Worm (Caenorhabditis elegans) whole organism, young adult: ENCODE results near the gene Y62H9A.11.

ENCODE experiments used
- B0261.1 ChIP-seq: sonication (generic microtip); optimal IDR thresholded peaks from 2 replicates; lab custom pipeline; 2016; ENCODE audit warnings: mild to moderate bottlenecking, missing genetic modification characterization, moderate library complexity, missing compliant biosample characterization
- B0336.3 ChIP-seq: fragments of 200-800 bp; sonication (Bioruptor generic); IDR thresholded peaks from 2 replicates; pipeline ENCODE4 v1.3.6; 2022; ENCODE audit warnings: missing genetic modification characterization, missing compliant biosample characterization
- C06A6.2 ChIP-seq: fragments of 200-800 bp; sonication (Bioruptor generic); conservative IDR thresholded peaks from 2 replicates; pipeline ENCODE4 v1.3.6; 2022; ENCODE audit warnings: missing genetic modification characterization, missing compliant biosample characterization
- F33H1.4 ChIP-seq: fragments of 200-800 bp; sonication (Bioruptor generic); IDR thresholded peaks from 2 replicates; pipeline ENCODE4 v1.3.6; 2022; ENCODE audit warnings: missing genetic modification reagents, missing genetic modification characterization, missing compliant biosample characterization
- K12H6.12 ChIP-seq: fragments of 200-800 bp; sonication (Bioruptor generic); optimal IDR thresholded peaks from 2 replicates; lab custom pipeline; 2018; ENCODE audit warnings: mild to moderate bottlenecking, missing genetic modification characterization, missing compliant biosample characterization
- T07F8.4 ChIP-seq: sonication (generic microtip); optimal IDR thresholded peaks from 2 replicates; lab custom pipeline; 2016; ENCODE audit warnings: mild to moderate bottlenecking, missing genetic modification characterization, moderate library complexity, missing compliant biosample characterization
- T26A5.8 ChIP-seq: sonication (generic microtip); optimal IDR thresholded peaks from 2 replicates; lab custom pipeline; 2016; ENCODE audit warnings: missing genetic modification characterization, missing compliant biosample characterization
- Y95B8A.8 ChIP-seq: fragments of 200-800 bp; sonication (Bioruptor generic); IDR thresholded peaks from 2 replicates; pipeline ENCODE4 v1.3.6; 2022; ENCODE audit warnings: missing genetic modification reagents, missing genetic modification characterization, missing compliant biosample characterization
- akir-1 ChIP-seq: fragments of 200-800 bp; sonication (Bioruptor generic); optimal IDR thresholded peaks from 2 replicates; lab custom pipeline; 2018; ENCODE audit warnings: mild to moderate bottlenecking, missing genetic modification characterization, moderate library complexity, missing compliant biosample characterization
- atf-7 ChIP-seq: sonication (generic microtip); optimal IDR thresholded peaks from 2 replicates; lab custom pipeline; 2017; ENCODE audit warnings: mild to moderate bottlenecking, missing genetic modification characterization, missing compliant biosample characterization
- ccch-3 ChIP-seq: fragments of 200-800 bp; sonication (Bioruptor generic); optimal IDR thresholded peaks from 2 replicates; lab custom pipeline; 2018; ENCODE audit warnings: mild to moderate bottlenecking, missing genetic modification characterization, missing compliant biosample characterization
- chd-7 ChIP-seq: sonication (generic microtip); optimal IDR thresholded peaks from 2 replicates; lab custom pipeline; 2016; ENCODE audit warnings: mild to moderate bottlenecking, missing genetic modification characterization, moderate library complexity, missing compliant biosample characterization
- dox-1 ChIP-seq: fragments of 200-800 bp; sonication (Bioruptor generic); IDR thresholded peaks from 2 replicates; pipeline ENCODE4 v1.3.6; 2022; ENCODE audit warnings: missing genetic modification reagents, missing genetic modification characterization, missing compliant biosample characterization
- egl-44 ChIP-seq: fragments of 200-800 bp; sonication (Bioruptor generic); IDR thresholded peaks from 2 replicates; pipeline ENCODE4 v1.3.6; 2022; ENCODE audit warnings: missing genetic modification reagents, missing genetic modification characterization, missing compliant biosample characterization
- ekl-4 ChIP-seq: fragments of 200-800 bp; sonication (Bioruptor generic); IDR thresholded peaks from 2 replicates; pipeline ENCODE4 v1.3.6; 2022; ENCODE audit warnings: missing genetic modification reagents, missing genetic modification characterization, missing compliant biosample characterization
- fkh-3 ChIP-seq: sonication (generic microtip); optimal IDR thresholded peaks from 2 replicates; lab custom pipeline; 2016; ENCODE audit warnings: mild to moderate bottlenecking, missing genetic modification characterization, missing compliant biosample characterization
- hlh-12 ChIP-seq: sonication (generic microtip); optimal IDR thresholded peaks from 2 replicates; lab custom pipeline; 2016; ENCODE audit warnings: missing genetic modification characterization, missing compliant biosample characterization
- hmg-20 ChIP-seq: fragments of 200-800 bp; sonication (Bioruptor generic); IDR thresholded peaks from 2 replicates; pipeline ENCODE4 v1.3.6; 2022; ENCODE audit warnings: missing genetic modification reagents, missing genetic modification characterization, missing compliant biosample characterization
- madf-8 ChIP-seq: fragments of 200-800 bp; sonication (Bioruptor generic); conservative IDR thresholded peaks from 2 replicates; pipeline ENCODE4 v1.3.6; 2022; ENCODE audit warnings: missing genetic modification reagents, missing genetic modification characterization, missing compliant biosample characterization
- mel-28 ChIP-seq: sonication (generic microtip); optimal IDR thresholded peaks from 2 replicates; lab custom pipeline; 2016; ENCODE audit warnings: borderline replicate concordance, mild to moderate bottlenecking, missing genetic modification characterization, missing compliant biosample characterization
- mxl-1 ChIP-seq: sonication (generic microtip); optimal IDR thresholded peaks from 2 replicates; lab custom pipeline; 2016; ENCODE audit warnings: missing genetic modification characterization, missing compliant biosample characterization
- nfya-2 ChIP-seq: fragments of 200-800 bp; sonication (Bioruptor generic); IDR thresholded peaks from 2 replicates; pipeline ENCODE4 v1.3.6; 2022; ENCODE audit warnings: missing genetic modification reagents, missing genetic modification characterization, missing compliant biosample characterization
- rec-8 ChIP-seq, 2 experiments: sonication (generic microtip); optimal IDR thresholded peaks; 2 replicates each; lab custom pipeline; 2016; ENCODE audit warnings: mild to moderate bottlenecking in 2 of 2, missing genetic modification characterization in 2 of 2, missing genetic modification reagents in 2 of 2, missing genotype in 2 of 2, missing biosample characterization in 1 of 2, missing compliant biosample characterization in 1 of 2, moderate library complexity in 1 of 2
- rpc-1 ChIP-seq, 2 experiments: fragments of 150-350 bp in 1 of 2; sonication (generic microtip) in 1 of 2; optimal IDR thresholded peaks; 2 replicates each; lab custom pipeline; 2014 to 2018; ENCODE audit warnings: missing biosample characterization in 1 of 2, missing genetic modification characterization in 1 of 2, missing genetic modification reagents in 1 of 2, missing genotype in 1 of 2
- somi-1 ChIP-seq: fragments of 200-800 bp; sonication (Bioruptor generic); optimal IDR thresholded peaks from 2 replicates; lab custom pipeline; 2018; ENCODE audit warnings: mild to moderate bottlenecking, missing genetic modification characterization, missing compliant biosample characterization
- sptf-2 ChIP-seq: fragments of 200-800 bp; sonication (Bioruptor generic); optimal IDR thresholded peaks from 2 replicates; lab custom pipeline; 2018; ENCODE audit warnings: mild to moderate bottlenecking, missing genetic modification characterization, missing compliant biosample characterization
- tbp1 ChIP-seq: fragments of 200-800 bp; sonication (Bioruptor generic); optimal IDR thresholded peaks from 2 replicates; lab custom pipeline; 2018; ENCODE audit warnings: mild to moderate bottlenecking, missing genetic modification characterization, missing compliant biosample characterization
- zim-3 ChIP-seq: sonication (generic microtip); optimal IDR thresholded peaks from 2 replicates; lab custom pipeline; 2017; ENCODE audit warnings: mild to moderate bottlenecking, missing genetic modification characterization, moderate library complexity, missing compliant biosample characterization
- ztf-28 ChIP-seq: fragments of 200-800 bp; sonication (Bioruptor generic); IDR thresholded peaks from 2 replicates; pipeline ENCODE4 v1.3.6; 2022; ENCODE audit warnings: missing genetic modification reagents, missing genetic modification characterization, missing compliant biosample characterization

The Y62H9A.11 gene

DNA sequence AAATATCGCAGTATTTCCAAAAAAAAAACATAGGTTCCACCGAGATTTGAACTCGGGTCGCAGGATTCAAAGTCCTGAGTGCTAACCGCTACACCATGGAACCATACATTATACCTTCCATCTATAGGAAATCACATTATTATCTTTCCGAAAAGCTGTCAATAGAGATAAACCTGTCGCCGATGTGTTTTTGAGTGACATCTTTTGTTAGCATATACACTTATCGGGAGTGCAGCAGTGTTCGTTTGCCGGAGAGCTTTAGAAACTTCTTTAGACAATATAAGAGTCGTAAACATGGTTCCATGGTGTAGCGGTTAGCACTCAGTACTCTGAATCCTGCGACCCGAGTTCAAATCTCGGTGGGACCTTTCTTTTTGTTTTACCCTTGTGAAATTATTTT, 35.0 kb downstream of the Y62H9A.11 start (continued):
- TF ChIP-seq rec-8 (tag; optimal IDR thresholded peaks at IDR 0.05; lab: Kevin White, UChicago): peak in 1 of 2 experiments; percentile 5
- TF ChIP-seq akir-1 (GFP tag; lab: Kevin White, UChicago): no peak
- peak; percentile 68 for TF ChIP-seq dox-1 (GFP tag; lab: Robert Waterston, UW)
- TF ChIP-seq madf-8 (GFP tag; lab: Robert Waterston, UW): no peak
- no peak for TF ChIP-seq T26A5.8
- peak; percentile 36 for TF ChIP-seq ekl-4 (GFP tag; lab: Robert Waterston, UW)
- TF ChIP-seq fkh-3 (tag; lab: Kevin White, UChicago): no peak
- TF ChIP-seq B0336.3 (GFP tag; lab: Robert Waterston, UW): no peak
- TF ChIP-seq nfya-2 (GFP tag; lab: Robert Waterston, UW): no peak

DNA sequence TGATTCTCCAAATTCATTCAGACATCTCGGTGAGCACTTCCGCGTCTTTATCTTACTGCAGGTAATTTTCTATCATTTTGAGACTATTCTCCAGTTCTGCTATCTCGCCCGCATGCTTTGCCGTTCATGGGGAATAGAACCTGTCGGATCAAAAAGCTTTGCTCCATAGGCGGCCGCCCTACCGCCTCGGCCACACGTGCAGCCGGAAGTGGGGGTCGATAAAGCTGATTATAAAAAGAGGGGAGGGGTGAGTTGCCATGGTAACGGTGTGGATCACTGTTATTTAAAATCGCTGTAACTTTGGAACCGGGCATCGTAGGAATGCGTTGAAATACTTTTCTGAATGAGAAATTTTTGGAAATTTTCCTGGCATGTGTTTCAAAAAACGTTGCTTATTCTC, 36.8 kb downstream of the Y62H9A.11 start:
- no peak for TF ChIP-seq egl-44 (GFP tag; lab: Robert Waterston, UW)
- no peak for TF ChIP-seq hmg-20 (GFP tag; lab: Robert Waterston, UW)
- peak; percentile 82 for TF ChIP-seq tbp1 (GFP tag; lab: Kevin White, UChicago)
- TF ChIP-seq rpc-1 (optimal IDR thresholded peaks at IDR 0.05; lab: Kevin White, UChicago): peak; percentile 2
- peak; percentile 69 for TF ChIP-seq rpc-1 (tag; optimal IDR thresholded peaks at IDR 0.05; lab: Kevin White, UChicago)
- TF ChIP-seq B0261.1: peak; percentile 50

DNA sequence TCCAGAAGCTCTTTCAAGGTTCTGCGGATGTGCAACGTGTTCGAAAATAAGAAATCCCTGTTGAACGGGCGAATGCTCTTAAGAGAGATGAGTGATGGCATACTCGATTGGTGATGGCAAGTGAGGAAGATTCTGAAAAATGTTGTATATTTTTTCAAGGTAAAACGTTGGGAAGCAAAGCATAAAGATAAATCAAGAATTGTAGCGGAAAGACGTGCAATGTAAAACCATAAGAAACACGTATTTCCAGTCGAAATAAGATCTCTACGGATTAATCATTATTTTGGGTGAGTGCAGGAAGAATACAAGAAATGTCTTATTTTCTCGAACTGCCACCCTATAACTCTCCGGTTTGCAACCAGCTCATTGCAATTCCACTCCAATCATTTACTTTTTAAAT, 37.9 kb downstream of the Y62H9A.11 start, which contains the start of gene dot-1.2:
dot-1.2 (minus strand) TSS at position 101 of the 400 bp plus-strand sequence.
- TF ChIP-seq sptf-2 (GFP tag; lab: Kevin White, UChicago): no peak
- no peak for TF ChIP-seq B0336.3 (GFP tag; lab: Robert Waterston, UW)
- TF ChIP-seq F33H1.4 (GFP tag; lab: Robert Waterston, UW): no peak
- TF ChIP-seq ztf-28 (GFP tag; lab: Robert Waterston, UW): no peak
- no peak for TF ChIP-seq ccch-3 (GFP tag; lab: Kevin White, UChicago)
- no peak for TF ChIP-seq Y95B8A.8 (GFP tag; lab: Robert Waterston, UW)

DNA sequence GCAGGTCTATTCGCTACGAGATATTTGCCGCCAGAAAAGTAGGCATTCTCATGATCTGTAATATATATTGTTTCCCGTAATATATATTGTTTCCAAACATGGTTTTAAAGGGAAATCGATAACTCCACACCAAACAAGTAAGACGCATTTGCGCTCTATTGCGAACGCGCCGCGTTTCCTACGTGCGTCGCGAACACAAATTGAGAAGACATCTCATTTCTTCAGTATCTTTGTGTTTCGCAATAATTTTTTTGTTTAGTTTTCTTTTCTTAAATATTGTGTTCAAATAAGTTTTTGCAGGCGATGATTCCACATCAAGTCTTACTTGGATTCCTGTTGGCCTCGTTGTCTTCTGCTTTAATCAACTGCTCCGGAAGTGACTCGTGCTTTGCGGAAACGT, 42.1 kb downstream of the Y62H9A.11 start, which contains the start of gene F54F7.6:
F54F7.6 (plus strand) TSS at position 301 of the 400 bp plus-strand sequence.
- TF ChIP-seq somi-1 (GFP tag; lab: Kevin White, UChicago) (no peak), B0336.3 (GFP tag; lab: Robert Waterston, UW) (no peak)

DNA sequence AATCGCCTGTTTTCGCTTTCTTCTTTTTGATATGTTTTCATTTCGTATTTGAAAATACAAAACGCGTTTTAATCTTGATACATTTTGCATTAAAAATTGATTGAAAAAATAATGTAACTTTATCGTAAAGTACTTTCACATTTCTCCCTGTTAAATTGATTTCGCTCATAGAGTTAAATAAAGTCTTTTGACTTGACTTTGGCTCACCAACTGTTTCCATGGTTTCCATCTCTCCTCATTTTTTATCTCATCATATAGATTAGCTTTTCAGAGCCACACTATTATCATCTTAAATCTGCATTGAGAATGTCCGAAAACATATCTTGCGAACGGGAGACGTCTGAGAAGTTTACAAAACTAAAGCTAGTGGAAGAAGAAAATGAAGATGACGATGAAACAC, 43.9 kb downstream of the Y62H9A.11 start, which contains the start of gene F54F7.10:
F54F7.10 (plus strand) TSS at position 301 of the 400 bp plus-strand sequence.
- TF ChIP-seq chd-7 (tag; lab: Kevin White, UChicago) (no peak), sptf-2 (GFP tag; lab: Kevin White, UChicago) (no peak), B0336.3 (GFP tag; lab: Robert Waterston, UW) (no peak), mel-28 (no peak)

DNA sequence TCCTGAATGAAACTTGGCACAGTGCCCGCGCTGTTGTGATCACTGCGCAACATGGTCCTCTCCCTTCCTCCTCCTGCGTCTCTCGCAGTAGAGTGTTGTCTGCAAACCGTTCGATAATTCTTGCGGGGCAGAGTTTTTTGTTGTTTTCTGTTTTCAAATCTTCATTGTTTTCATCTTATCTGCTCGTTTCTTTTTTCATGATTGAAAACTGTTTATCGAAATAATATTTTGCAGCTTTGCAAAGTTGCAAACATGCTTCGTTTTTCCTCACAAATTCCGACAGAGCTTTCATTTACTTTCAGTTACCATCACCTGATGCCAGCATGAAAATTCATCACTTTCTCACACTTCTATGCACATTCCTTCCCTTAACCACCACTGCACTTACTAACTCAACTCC, 50.0 kb downstream of the Y62H9A.11 start, which contains the start of gene mes-1:
mes-1 (plus strand) TSS at position 301 of the 400 bp plus-strand sequence.
- TF ChIP-seq atf-7 (tag; lab: Kevin White, UChicago): no peak
- TF ChIP-seq C06A6.2 (GFP tag; lab: Robert Waterston, UW): no peak
- no peak for TF ChIP-seq K12H6.12 (tag; lab: Kevin White, UChicago)
- no peak for TF ChIP-seq zim-3 (tag; lab: Kevin White, UChicago)
- no peak for TF ChIP-seq mxl-1 (tag; lab: Kevin White, UChicago)
- no peak for TF ChIP-seq F33H1.4 (GFP tag; lab: Robert Waterston, UW)
- TF ChIP-seq hlh-12 (tag; lab: Kevin White, UChicago): no peak
- TF ChIP-seq T07F8.4 (tag; lab: Kevin White, UChicago): no peak
